Fruit fly (Drosophila melanogaster): ENCODE data around the gene Pde1c.

DNA sequence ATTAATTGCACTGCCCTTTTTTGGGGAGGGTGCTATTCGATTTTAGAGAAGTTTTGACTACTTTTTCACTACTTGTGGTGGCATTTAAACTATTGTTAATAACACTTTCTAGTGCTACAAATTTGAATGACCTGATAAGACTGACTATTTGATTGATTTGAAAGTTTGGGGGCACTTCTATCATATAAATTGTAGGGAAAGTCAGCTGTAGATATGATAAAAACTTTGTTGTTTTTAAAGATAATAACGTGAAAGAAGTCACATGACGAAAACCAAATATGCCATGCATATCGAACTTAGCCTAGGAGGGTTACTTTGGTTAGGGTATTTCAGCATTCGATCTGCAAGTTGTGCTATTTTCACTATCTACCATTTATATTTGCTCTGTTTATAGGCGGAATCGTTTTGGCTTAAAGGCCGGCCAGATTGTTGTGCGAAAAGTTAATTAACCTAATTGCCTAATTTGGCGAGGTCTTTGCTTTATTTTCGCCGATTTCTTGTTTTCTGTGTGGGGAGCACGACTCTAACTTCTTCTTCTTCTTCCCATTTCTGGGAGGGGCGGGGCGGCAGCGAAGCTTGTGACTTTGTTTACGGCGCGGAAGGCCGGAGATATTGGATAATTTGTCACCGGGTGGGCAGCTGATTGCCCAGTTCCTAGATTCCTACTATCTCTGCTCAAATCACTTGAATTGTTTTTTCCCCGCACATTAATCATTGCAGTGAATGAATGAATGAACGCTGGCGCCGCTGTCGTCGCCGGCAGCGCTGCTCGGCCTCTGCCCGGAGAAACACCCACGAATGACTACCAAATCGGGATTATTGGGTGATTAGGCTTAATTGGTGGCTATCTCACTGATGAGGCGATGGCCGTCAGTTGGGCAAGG is 115.3 kb downstream of the Pde1c start:
- TF ChIP-seq Sox15 (GFP tag; optimal IDR thresholded peaks at IDR 0.05) (no peak), Eip75B (GFP tag; optimal IDR thresholded peaks at IDR 0.05) (no peak), Lpt (GFP tag; optimal IDR thresholded peaks at IDR 0.05) (no peak), eg (GFP tag; IDR thresholded peaks at IDR 0.05) (no peak), dac (GFP tag; optimal IDR thresholded peaks at IDR 0.05) (no peak), CG7368 (GFP tag; optimal IDR thresholded peaks at IDR 0.05) (no peak), CG11762 (GFP tag; optimal IDR thresholded peaks at IDR 0.05; ENCODE audit: insufficient read depth) (no peak), spab (GFP tag; optimal IDR thresholded peaks at IDR 0.05) (no peak), fkh (GFP tag; optimal IDR thresholded peaks at IDR 0.05) (no peak), CG8632 (GFP tag; optimal IDR thresholded peaks at IDR 0.05) (no peak), Gug (GFP tag; IDR thresholded peaks at IDR 0.05) (no peak), CG6276 (GFP tag; optimal IDR thresholded peaks at IDR 0.05) (no peak), CG6854 (GFP tag; optimal IDR thresholded peaks at IDR 0.05) (no peak)

All from whole organism, prepupa.